Worm (Caenorhabditis elegans): ENCODE results near the gene K06G5.1.

ce11 chrX:14236121-14236824 lies 21.5 kb downstream of the K06G5.1 start:
- TF ChIP-seq dao-5 (tag; optimal IDR thresholded peaks at IDR 0.05), result no peak
- TF ChIP-seq W03F9.2 (tag; optimal IDR thresholded peaks at IDR 0.05), result no peak
- TF ChIP-seq him-1 (tag; optimal IDR thresholded peaks at IDR 0.05), result no peak
